Fruit fly (Drosophila melanogaster) whole organism, prepupa: Measurements from ENCODE around the gene Nlg3.

Source experiments
- CG10631 ChIP-seq: fragments of 200-800 bp; sonication (Bioruptor generic); optimal IDR thresholded peaks from 2 replicates; lab custom pipeline; 2016; ENCODE audit warnings: missing biosample characterization, missing genetic modification characterization
- CG11902 ChIP-seq: fragments of 200-800 bp; sonication (Bioruptor generic); optimal IDR thresholded peaks from 3 replicates; lab custom pipeline; 2016; ENCODE audit warnings: missing biosample characterization, missing genetic modification characterization
- CG15336 ChIP-seq: fragments of 200-800 bp; sonication (Bioruptor generic); IDR thresholded peaks from 2 replicates; pipeline ENCODE4 v1.3.6; 2022; ENCODE audit warnings: missing biosample characterization, missing genetic modification characterization
- CG16779 ChIP-seq: fragments of 200-800 bp; sonication (Bioruptor generic); optimal IDR thresholded peaks from 3 replicates; lab custom pipeline; 2017; ENCODE audit warnings: missing biosample characterization, mild to moderate bottlenecking, missing genetic modification characterization
- CG6276 ChIP-seq: fragments of 200-800 bp; sonication (Bioruptor generic); optimal IDR thresholded peaks from 2 replicates; lab custom pipeline; 2017; ENCODE audit warnings: missing biosample characterization, mild to moderate bottlenecking, missing genetic modification characterization
- CG6792 ChIP-seq: fragments of 200-800 bp; sonication (Bioruptor generic); optimal IDR thresholded peaks from 3 replicates; lab custom pipeline; 2016; ENCODE audit warnings: missing biosample characterization, missing genetic modification characterization
- CG7368 ChIP-seq: fragments of 200-800 bp; sonication (Bioruptor generic); optimal IDR thresholded peaks from 3 replicates; lab custom pipeline; 2016; ENCODE audit warnings: missing biosample characterization, missing genetic modification characterization
- CG8119 ChIP-seq: fragments of 200-800 bp; sonication (Bioruptor generic); IDR thresholded peaks from 3 replicates; pipeline ENCODE4 v1.3.6; 2022; ENCODE audit warnings: missing biosample characterization, missing genetic modification characterization
- CG8319 ChIP-seq: fragments of 200-800 bp; sonication (Bioruptor generic); optimal IDR thresholded peaks from 3 replicates; lab custom pipeline; 2016; ENCODE audit warnings: missing biosample characterization, missing genetic modification characterization
- Ets96B ChIP-seq: fragments of 200-800 bp; optimal IDR thresholded peaks from 2 replicates; lab custom pipeline; 2019; ENCODE audit warnings: missing biosample characterization, mild to moderate bottlenecking, missing genetic modification characterization, moderate library complexity
- Gug ChIP-seq: fragments of 200-800 bp; sonication (Bioruptor generic); IDR thresholded peaks from 2 replicates; pipeline ENCODE4 v1.3.6; 2022; ENCODE audit warnings: missing biosample characterization, missing genetic modification characterization
- Hr4 ChIP-seq: fragments of 200-800 bp; sonication (Bioruptor generic); optimal IDR thresholded peaks from 3 replicates; lab custom pipeline; 2016; ENCODE audit warnings: missing biosample characterization, missing genetic modification characterization
- Lpt ChIP-seq: fragments of 200-800 bp; sonication (Bioruptor generic); optimal IDR thresholded peaks from 3 replicates; lab custom pipeline; 2016; ENCODE audit warnings: missing biosample characterization, missing genetic modification characterization
- Sox102F ChIP-seq: fragments of 200-800 bp; sonication (Bioruptor generic); optimal IDR thresholded peaks from 2 replicates; lab custom pipeline; 2016; ENCODE audit warnings: missing biosample characterization, mild to moderate bottlenecking, missing genetic modification characterization
- Sox14 ChIP-seq: fragments of 200-800 bp; sonication (Bioruptor generic); optimal IDR thresholded peaks from 3 replicates; lab custom pipeline; 2016; ENCODE audit warnings: missing biosample characterization, missing genetic modification characterization
- Sox15 ChIP-seq: fragments of 200-800 bp; sonication (Bioruptor generic); optimal IDR thresholded peaks from 3 replicates; lab custom pipeline; 2016; ENCODE audit warnings: missing biosample characterization, missing genetic modification characterization
- acj6 ChIP-seq: fragments of 200-800 bp; sonication (Bioruptor generic); optimal IDR thresholded peaks from 3 replicates; lab custom pipeline; 2016; ENCODE audit warnings: missing biosample characterization, missing genetic modification characterization
- dac ChIP-seq: fragments of 200-800 bp; sonication (Bioruptor generic); optimal IDR thresholded peaks from 2 replicates; lab custom pipeline; 2017; ENCODE audit warnings: missing biosample characterization, mild to moderate bottlenecking, missing genetic modification characterization
- eg ChIP-seq: fragments of 200-800 bp; sonication (Bioruptor generic); IDR thresholded peaks from 3 replicates; pipeline ENCODE4 v1.3.6; 2022; ENCODE audit warnings: missing biosample characterization, missing genetic modification characterization
- fd85E ChIP-seq: fragments of 200-800 bp; sonication (Bioruptor generic); optimal IDR thresholded peaks from 3 replicates; lab custom pipeline; 2016; ENCODE audit warnings: missing biosample characterization, missing genetic modification characterization
- fkh ChIP-seq: fragments of 200-800 bp; sonication (Bioruptor generic); optimal IDR thresholded peaks from 3 replicates; lab custom pipeline; 2017; ENCODE audit warnings: missing biosample characterization, mild to moderate bottlenecking, missing genetic modification characterization, moderate library complexity
- lz ChIP-seq: fragments of 200-800 bp; sonication (Bioruptor generic); optimal IDR thresholded peaks from 3 replicates; lab custom pipeline; 2016; ENCODE audit warnings: missing biosample characterization, missing genetic modification characterization
- net ChIP-seq: fragments of 200-800 bp; sonication (Bioruptor generic); optimal IDR thresholded peaks from 3 replicates; lab custom pipeline; 2016; ENCODE audit warnings: missing biosample characterization, missing genetic modification characterization
- pdm3 ChIP-seq: fragments of 200-800 bp; sonication (Bioruptor generic); optimal IDR thresholded peaks from 3 replicates; lab custom pipeline; 2016; ENCODE audit warnings: missing biosample characterization, missing genetic modification characterization
- salr ChIP-seq, 2 experiments: fragments of 200-800 bp; sonication (Bioruptor generic); optimal IDR thresholded peaks; 3 replicates each; lab custom pipeline; 2016 to 2018; ENCODE audit warnings: missing biosample characterization in 2 of 2, missing genetic modification characterization in 2 of 2, mild to moderate bottlenecking in 1 of 2
- ss ChIP-seq, 2 experiments: fragments of 200-800 bp; sonication (Bioruptor generic); optimal IDR thresholded peaks; 2 replicates in 1 of 2; 3 replicates in 1 of 2; lab custom pipeline; 2017 to 2018; ENCODE audit warnings: mild to moderate bottlenecking in 2 of 2, missing biosample characterization in 2 of 2, missing genetic modification characterization in 2 of 2, moderate library complexity in 1 of 2
- svp ChIP-seq: fragments of 200-800 bp; sonication (Bioruptor generic); peaks from one replicate; lab custom pipeline; 2016; ENCODE audit warnings: missing biosample characterization, missing genetic modification characterization
- topi ChIP-seq: fragments of 200-800 bp; sonication (Bioruptor generic); optimal IDR thresholded peaks from 3 replicates; lab custom pipeline; 2016; ENCODE audit warnings: missing biosample characterization, missing genetic modification characterization
- vri ChIP-seq: fragments of 200-800 bp; sonication (Bioruptor generic); optimal IDR thresholded peaks from 3 replicates; lab custom pipeline; 2016; ENCODE audit warnings: missing biosample characterization, mild to moderate bottlenecking, missing genetic modification characterization

Gene Nlg3

DNA sequence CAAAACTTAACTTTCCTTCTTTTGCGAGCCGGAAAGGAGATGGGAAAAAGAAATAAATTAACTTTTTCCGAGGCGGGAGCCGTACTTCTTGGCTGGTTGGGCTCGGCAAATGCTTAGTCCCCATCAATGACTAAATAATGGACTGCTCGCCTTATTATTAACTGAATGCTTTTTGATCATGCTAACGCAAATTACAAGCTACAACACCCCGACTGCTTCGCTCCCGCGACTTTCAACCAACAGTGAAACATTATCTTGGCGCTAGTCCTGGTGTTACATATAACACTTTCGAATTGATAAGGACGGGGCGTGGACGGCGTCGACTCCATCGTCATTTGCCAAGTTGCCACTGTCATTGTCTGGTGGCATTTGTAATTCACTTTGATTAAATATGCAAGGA, 87.5 kb downstream of the Nlg3 start, which contains the start of gene CG45545:
TSS of gene CG45545 (plus strand) at position 301 of the 400 bp plus-strand sequence.
- TF ChIP-seq Sox14 (GFP tag; lab: Kevin White, UChicago) (no peak), Sox15 (GFP tag; lab: Kevin White, UChicago) (no peak), topi (no peak), fkh (GFP tag; lab: Kevin White, UChicago) (no peak), Hr4 (GFP tag; lab: Kevin White, UChicago) (no peak), CG7368 (GFP tag; lab: Kevin White, UChicago) (no peak), lz (GFP tag; lab: Kevin White, UChicago) (no peak), salr (GFP tag; optimal IDR thresholded peaks at IDR 0.05; lab: Kevin White, UChicago) (no peak), dac (no peak), Lpt (no peak), CG6792 (GFP tag; lab: Kevin White, UChicago) (no peak), fd85E (GFP tag; lab: Kevin White, UChicago) (no peak), CG8119 (GFP tag; lab: Robert Waterston, UW) (no peak), ss (GFP tag; optimal IDR thresholded peaks at IDR 0.05; lab: Kevin White, UChicago) (no peak), CG6276 (no peak), Ets96B (tag; lab: Kevin White, UChicago) (no peak)

dm6 chr3R:7548808-7549744, 90.2 kb downstream of the Nlg3 start, which contains the start of gene alpha-Est1:
Gene alpha-Est1, minus strand, starts transcription at chr3R:7549124.
- TF ChIP-seq CG16779 (tag; lab: Kevin White, UChicago) = peak; percentile 12
- TF ChIP-seq eg (GFP tag; lab: Robert Waterston, UW) = peak; percentile 21; the same call in 1 of the 3 replicates
- TF ChIP-seq acj6 (GFP tag; lab: Kevin White, UChicago) = no peak
- peak; percentile 97 for TF ChIP-seq svp (GFP tag; lab: Kevin White, UChicago)
- peak; percentile 48 for TF ChIP-seq vri

DNA sequence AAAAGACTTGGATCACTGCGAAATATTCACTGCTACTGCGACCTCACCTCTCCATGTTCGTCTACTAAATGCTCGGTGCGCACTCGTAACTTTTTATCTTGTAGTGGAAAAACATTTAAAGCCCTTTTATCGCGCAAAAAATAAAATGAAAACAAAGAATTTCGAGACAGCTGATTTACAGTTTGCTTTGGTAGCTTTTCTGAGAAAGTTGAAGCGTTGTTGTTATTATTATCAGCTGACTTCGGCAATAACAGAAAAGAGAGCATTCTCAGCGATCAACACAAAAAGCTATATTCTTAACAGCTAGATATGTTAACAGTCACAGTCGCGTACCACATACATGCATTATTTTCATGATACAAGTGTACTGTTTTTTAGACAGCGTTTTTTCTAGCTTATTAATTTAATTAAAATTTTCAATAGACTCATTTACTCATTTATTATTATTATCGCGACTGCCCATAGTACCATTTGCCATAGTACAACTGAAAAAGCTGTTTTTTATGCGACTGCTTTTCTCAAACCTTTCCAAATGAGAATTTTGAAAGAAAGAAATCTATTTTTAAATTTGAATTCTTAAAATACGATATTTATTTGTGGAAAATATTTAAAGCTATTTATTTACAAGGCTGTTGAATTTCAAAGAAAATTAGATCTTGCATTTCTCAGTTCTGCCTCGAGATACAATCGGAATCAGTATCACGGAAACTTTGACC, 97.9 kb downstream of the Nlg3 start, which contains the start of the genes alpha-Est3 and alpha-Est2:
TSS of gene alpha-Est3 (minus strand) at position 487 of the 716 bp plus-strand sequence.
TSS of gene alpha-Est2 (plus strand) at position 666 of the 716 bp plus-strand sequence.
- TF ChIP-seq Hr4 (GFP tag; lab: Kevin White, UChicago) (no peak), CG10631 (GFP tag; lab: Kevin White, UChicago) (no peak), Gug (GFP tag; lab: Robert Waterston, UW) (no peak), net (GFP tag; lab: Kevin White, UChicago) (no peak), pdm3 (GFP tag; lab: Kevin White, UChicago) (no peak), CG16779 (tag; lab: Kevin White, UChicago) (no peak), CG11902 (GFP tag; lab: Kevin White, UChicago) (no peak), vri (peak; percentile 31)
- TF ChIP-seq, all 60 proteins: peak for 1

dm6 chr3R:7538435-7538834, 100.8 kb downstream of the Nlg3 start, which contains the start of gene alpha-Est4:
Gene alpha-Est4, minus strand, starts transcription at chr3R:7538615.
- peak; percentile 60 for TF ChIP-seq vri
- no peak for TF ChIP-seq CG15336 (GFP tag; lab: Robert Waterston, UW)

dm6 chr3R:7536281-7536680, 103.0 kb downstream of the Nlg3 start, which contains the start of gene alpha-Est5:
Gene alpha-Est5, minus strand, starts transcription at chr3R:7536390.
- TF ChIP-seq CG8119 (GFP tag; lab: Robert Waterston, UW) (no peak), svp (GFP tag; lab: Kevin White, UChicago) (peak; percentile 76), vri (peak; percentile 10)

DNA sequence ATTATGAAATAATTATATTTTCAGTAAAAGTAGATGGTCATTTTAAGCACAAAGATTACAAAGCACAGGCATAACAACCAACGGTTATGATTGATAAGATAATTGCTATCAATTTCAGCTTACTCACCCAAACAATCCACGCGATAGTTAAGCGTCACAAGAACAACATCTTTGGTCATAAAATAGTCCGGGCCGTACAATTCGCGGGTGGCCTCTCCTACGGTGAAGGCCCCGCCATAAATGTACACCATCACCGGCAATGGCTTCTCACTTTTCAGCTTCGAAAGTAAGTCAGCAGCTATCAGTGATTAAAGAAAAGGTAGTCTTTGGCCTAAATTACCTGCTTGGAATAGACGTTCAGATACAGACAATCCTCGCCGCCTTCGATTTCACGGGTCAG, 103.6 kb downstream of the Nlg3 start:
- TF ChIP-seq dac = no peak
- TF ChIP-seq Sox102F (GFP tag; lab: Kevin White, UChicago) = no peak
- no peak for TF ChIP-seq CG8319
- TF ChIP-seq vri = peak; percentile 5
- TF ChIP-seq acj6 (GFP tag; lab: Kevin White, UChicago) = no peak
